Worm (Caenorhabditis elegans): ENCODE data around the gene srw-36.

The srw-36 gene

DNA sequence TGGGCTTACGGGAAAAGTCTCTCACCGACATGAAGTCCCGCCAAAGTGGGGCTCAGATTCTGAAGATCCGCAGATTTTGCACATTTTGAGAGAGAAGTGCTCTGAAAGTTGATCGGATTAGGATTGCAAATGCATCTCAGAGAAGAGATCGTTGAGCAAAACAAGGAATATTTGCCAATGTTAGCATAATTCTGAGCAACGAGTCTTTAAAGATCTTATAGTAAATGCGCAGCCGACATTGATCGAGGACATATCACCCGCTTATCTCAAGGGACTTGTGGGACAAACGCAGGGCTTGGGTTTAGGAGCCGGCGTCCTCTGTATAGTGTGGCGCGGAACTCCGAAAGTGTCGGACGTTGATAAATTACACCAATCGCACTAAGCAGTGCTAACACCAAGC, 40.8 kb downstream of the srw-36 start, which contains the start of gene nhr-112:
Gene nhr-112, minus strand, starts transcription at position 101 of the 400 bp plus-strand sequence.
- TF ChIP-seq tbx-8 (GFP tag; optimal IDR thresholded peaks at IDR 0.05) = no peak
- TF ChIP-seq hlh-1 (tag; optimal IDR thresholded peaks at IDR 0.05) = no peak

DNA sequence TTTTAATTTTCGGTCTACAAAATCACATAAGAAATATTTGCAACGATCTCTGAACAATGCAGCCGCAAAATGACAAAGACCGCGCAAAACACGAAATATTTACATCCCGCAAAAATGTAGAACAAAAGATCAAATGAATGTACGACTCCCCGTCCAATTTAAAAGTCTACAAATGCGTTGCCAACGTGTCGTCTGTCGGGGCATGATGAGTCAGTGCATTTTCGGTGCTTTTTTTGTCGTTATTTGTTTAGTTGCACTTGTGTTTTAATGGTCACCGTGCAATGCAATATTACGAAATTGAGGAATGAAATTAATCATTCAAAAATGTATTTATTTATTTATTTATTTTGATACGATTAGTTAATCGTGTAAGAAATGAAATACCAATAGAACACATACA, 41.6 kb downstream of the srw-36 start:
- TF ChIP-seq ces-1 (GFP tag; optimal IDR thresholded peaks at IDR 0.05) (no peak), ceh-83 (GFP tag; optimal IDR thresholded peaks at IDR 0.05) (no peak), nhr-237 (tag; optimal IDR thresholded peaks at IDR 0.05) (no peak), sem-2 (GFP tag; optimal IDR thresholded peaks at IDR 0.05) (no peak), nhr-2 (tag; optimal IDR thresholded peaks at IDR 0.05) (no peak), mab-5 (tag; optimal IDR thresholded peaks at IDR 0.05) (no peak), ceh-43 (GFP tag; optimal IDR thresholded peaks at IDR 0.05) (no peak), blmp-1 (tag; optimal IDR thresholded peaks at IDR 0.05) (no peak), ham-2 (GFP tag; optimal IDR thresholded peaks at IDR 0.05) (no peak), unc-39 (tag; optimal IDR thresholded peaks at IDR 0.05) (no peak), unc-62 (GFP tag; optimal IDR thresholded peaks at IDR 0.05) (no peak), drap-1 (GFP tag; optimal IDR thresholded peaks at IDR 0.05) (no peak), elt-3 (tag; optimal IDR thresholded peaks at IDR 0.05) (no peak), tbx-8 (GFP tag; optimal IDR thresholded peaks at IDR 0.05) (no peak), lin-32 (GFP tag; optimal IDR thresholded peaks at IDR 0.05) (no peak), pha-4 (tag; optimal IDR thresholded peaks at IDR 0.05) (no peak), mep-1 (tag; optimal IDR thresholded peaks at IDR 0.05) (no peak), M03D4.4 (tag; optimal IDR thresholded peaks at IDR 0.05) (no peak), lin-13 (tag; optimal IDR thresholded peaks at IDR 0.05) (no peak), nhr-76 (tag; optimal IDR thresholded peaks at IDR 0.05) (no peak)

DNA sequence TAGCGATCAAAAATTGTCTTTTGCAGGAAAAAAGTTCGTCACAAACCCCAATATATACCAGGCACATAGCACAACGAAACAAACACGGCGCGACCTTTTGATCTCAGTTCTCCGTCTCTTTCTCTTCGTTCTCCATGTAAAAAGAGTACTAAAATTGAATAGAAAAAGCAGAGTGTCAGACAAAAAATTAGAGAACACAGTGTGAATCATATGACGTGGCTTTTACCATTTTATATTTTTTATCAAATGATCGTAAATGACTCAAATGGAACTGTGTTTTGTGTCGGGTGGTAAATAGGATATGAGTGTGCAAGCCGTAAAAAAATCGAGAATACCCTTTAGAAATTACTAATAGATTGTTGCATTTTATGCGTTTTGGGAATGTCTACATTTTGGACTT, 43.0 kb downstream of the srw-36 start:
- no peak for TF ChIP-seq mls-2 (tag; optimal IDR thresholded peaks at IDR 0.05)
- TF ChIP-seq ham-2 (GFP tag; optimal IDR thresholded peaks at IDR 0.05) = no peak
- TF ChIP-seq unc-62 (GFP tag; optimal IDR thresholded peaks at IDR 0.05) = no peak
- no peak for TF ChIP-seq lin-32 (GFP tag; optimal IDR thresholded peaks at IDR 0.05)
- TF ChIP-seq nhr-2 (tag; optimal IDR thresholded peaks at IDR 0.05) = no peak
- TF ChIP-seq flh-1 (GFP tag; optimal IDR thresholded peaks at IDR 0.05) = no peak
- no peak for TF ChIP-seq elt-3 (tag; optimal IDR thresholded peaks at IDR 0.05)
- TF ChIP-seq lsy-2 (tag; optimal IDR thresholded peaks at IDR 0.05) = no peak
- TF ChIP-seq hlh-1 (tag; optimal IDR thresholded peaks at IDR 0.05) = no peak
- no peak for TF ChIP-seq ceh-83 (GFP tag; optimal IDR thresholded peaks at IDR 0.05)
- no peak for TF ChIP-seq pha-4 (tag; optimal IDR thresholded peaks at IDR 0.05)
- TF ChIP-seq ces-1 (GFP tag; optimal IDR thresholded peaks at IDR 0.05) = no peak
- TF ChIP-seq cnd-1 (tag; optimal IDR thresholded peaks at IDR 0.05) = no peak
- TF ChIP-seq mab-5 (tag; optimal IDR thresholded peaks at IDR 0.05) = no peak
- no peak for TF ChIP-seq zip-8 (tag; optimal IDR thresholded peaks at IDR 0.05)
- TF ChIP-seq ztf-11 (tag; optimal IDR thresholded peaks at IDR 0.05) = no peak
- no peak for TF ChIP-seq drap-1 (GFP tag; optimal IDR thresholded peaks at IDR 0.05)
- no peak for TF ChIP-seq sem-2 (GFP tag; optimal IDR thresholded peaks at IDR 0.05)

DNA sequence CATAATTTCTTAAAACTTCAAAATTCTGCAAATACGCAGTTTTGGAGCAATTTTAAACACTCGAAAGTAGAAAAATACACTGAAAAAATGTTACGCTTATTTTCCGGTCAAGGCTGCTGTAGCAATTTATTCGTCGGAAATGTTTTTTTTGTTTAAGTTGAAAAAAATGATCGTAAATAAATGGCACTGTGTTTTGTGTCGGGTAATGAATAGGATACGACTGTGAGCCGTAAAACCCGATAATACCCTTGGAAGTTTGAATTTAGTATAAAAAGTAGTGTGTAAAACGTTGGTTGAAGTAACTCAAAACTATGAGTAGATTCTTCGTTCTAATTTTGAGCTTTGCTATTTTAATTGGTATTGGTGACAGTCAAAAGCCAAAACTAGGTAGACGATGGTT, 43.9 kb downstream of the srw-36 start, which contains the start of gene T25E12.14:
Gene T25E12.14, plus strand, starts transcription at position 301 of the 400 bp plus-strand sequence.
- TF ChIP-seq lin-13 (tag; optimal IDR thresholded peaks at IDR 0.05) (no peak), hlh-1 (tag; optimal IDR thresholded peaks at IDR 0.05) (no peak), ceh-39 (tag; optimal IDR thresholded peaks at IDR 0.05) (no peak), drap-1 (GFP tag; optimal IDR thresholded peaks at IDR 0.05) (no peak), sem-2 (GFP tag; optimal IDR thresholded peaks at IDR 0.05) (no peak), lsy-2 (tag; optimal IDR thresholded peaks at IDR 0.05) (no peak), ceh-43 (GFP tag; optimal IDR thresholded peaks at IDR 0.05) (no peak), bed-3 (GFP tag; optimal IDR thresholded peaks at IDR 0.05) (no peak), lin-32 (GFP tag; optimal IDR thresholded peaks at IDR 0.05) (no peak), elt-1 (tag; optimal IDR thresholded peaks at IDR 0.05; ENCODE audit: borderline replicate concordance, insufficient read depth) (no peak), nhr-2 (tag; optimal IDR thresholded peaks at IDR 0.05) (no peak), cnd-1 (tag; optimal IDR thresholded peaks at IDR 0.05) (no peak), flh-1 (GFP tag; optimal IDR thresholded peaks at IDR 0.05) (no peak), tbx-8 (GFP tag; optimal IDR thresholded peaks at IDR 0.05) (no peak), unc-62 (GFP tag; optimal IDR thresholded peaks at IDR 0.05) (no peak), snpc-4 (tag; optimal IDR thresholded peaks at IDR 0.05) (no peak), mls-2 (tag; optimal IDR thresholded peaks at IDR 0.05) (no peak), sptf-1 (tag; optimal IDR thresholded peaks at IDR 0.05) (no peak), unc-120 (tag; optimal IDR thresholded peaks at IDR 0.05; ENCODE audit: poor library complexity, severe bottlenecking) (no peak), ces-1 (GFP tag; optimal IDR thresholded peaks at IDR 0.05) (no peak)

All from whole organism, mixed stage, embryonic.